Worm (Caenorhabditis elegans): ENCODE data around the gene F22B5.10.

- TF ChIP-seq R02D3.7 (tag; optimal IDR thresholded peaks at IDR 0.05) (no peak), nhr-237 (tag; optimal IDR thresholded peaks at IDR 0.05) (no peak), ztf-4 (tag; optimal IDR thresholded peaks at IDR 0.05) (no peak), nhr-11 (tag; optimal IDR thresholded peaks at IDR 0.05) (no peak), mbf-1 (tag; optimal IDR thresholded peaks at IDR 0.05) (no peak)
Measured at ce11 chrII:8504074-8504724, 37.2 kb downstream of the F22B5.10 start.

Data from whole organism, L2 larva.